Worm (Caenorhabditis elegans): ENCODE results near the gene ZK262.9.

ZK262.9 gene

DNA sequence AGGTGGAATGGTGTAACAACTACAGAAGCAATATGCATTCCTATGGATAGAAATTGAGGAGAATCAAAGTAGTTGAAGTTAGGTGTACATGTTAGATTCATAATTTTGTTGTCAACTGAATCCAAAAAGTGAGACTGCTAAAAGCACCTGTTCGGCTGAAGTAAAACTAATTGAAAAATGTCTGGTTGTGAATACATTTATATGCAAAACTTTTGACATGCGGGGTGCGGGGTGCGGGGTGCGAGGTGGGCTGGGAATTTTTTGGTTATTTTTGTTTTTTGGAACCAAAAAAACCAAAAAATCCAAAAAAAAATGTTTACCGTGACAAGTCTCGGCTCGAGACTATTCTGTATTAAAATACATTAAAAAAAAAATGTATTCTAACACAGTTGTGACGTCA, 29.4 kb upstream of the ZK262.9 start, which contains the start of gene srh-207:
Gene srh-207, minus strand, starts transcription at position 101 of the 400 bp plus-strand sequence.
- TF ChIP-seq somi-1 (GFP tag; optimal IDR thresholded peaks at IDR 0.05), result no peak
- no peak for TF ChIP-seq F22D6.2 (tag; optimal IDR thresholded peaks at IDR 0.05)
- no peak for TF ChIP-seq egl-44 (GFP tag; IDR thresholded peaks at IDR 0.05)

DNA sequence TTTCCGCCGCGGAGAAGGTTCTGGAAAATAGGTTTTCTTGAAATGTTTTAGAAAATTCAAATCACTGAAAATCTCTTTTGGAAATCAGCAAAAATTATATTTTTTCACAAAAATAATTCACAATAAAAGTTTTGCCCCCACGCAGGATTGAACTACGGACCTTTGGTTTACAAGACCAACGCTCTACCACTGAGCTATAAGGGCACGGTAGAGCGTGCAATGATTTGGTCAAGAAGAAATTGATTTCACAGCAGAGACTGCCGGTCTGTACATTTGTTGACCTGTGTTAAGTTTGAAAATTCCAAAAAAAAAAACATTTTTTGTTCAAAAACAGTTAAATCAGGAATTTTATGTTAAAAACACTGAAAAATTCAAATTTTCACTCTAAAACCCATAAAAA, 27.2 kb upstream of the ZK262.9 start:
- TF ChIP-seq ceh-100 (GFP tag; IDR thresholded peaks at IDR 0.05) (no peak), C06A6.2 (GFP tag; conservative IDR thresholded peaks at IDR 0.05) (no peak), ceh-40 (GFP tag; IDR thresholded peaks at IDR 0.05) (no peak), rcor-1 (GFP tag; IDR thresholded peaks at IDR 0.05) (peak; percentile 28; the same call in 1 of the 2 replicates), ceh-91 (GFP tag; IDR thresholded peaks at IDR 0.05) (no peak), mes-4 (tag; optimal IDR thresholded peaks at IDR 0.05) (no peak), mcd-1 (GFP tag; IDR thresholded peaks at IDR 0.05) (no peak), attf-3 (GFP tag; conservative IDR thresholded peaks at IDR 0.05) (0 out of 2 replicates have a peak, but pooled peaks have one; percentile 20), ztf-6 (GFP tag; IDR thresholded peaks at IDR 0.05) (no peak), ztf-28 (GFP tag; IDR thresholded peaks at IDR 0.05) (no peak), snpc-1.3 (tag; optimal IDR thresholded peaks at IDR 0.05; ENCODE audit: insufficient read depth) (peak; percentile 79), zim-3 (tag; optimal IDR thresholded peaks at IDR 0.05) (peak; percentile 43), tbp1 (GFP tag; optimal IDR thresholded peaks at IDR 0.05) (peak; percentile 92), tbx-9 (tag; optimal IDR thresholded peaks at IDR 0.05; ENCODE audit: borderline replicate concordance) (no peak), bed-1 (GFP tag; IDR thresholded peaks at IDR 0.05) (no peak), nhr-179 (tag; optimal IDR thresholded peaks at IDR 0.05) (no peak), F55B11.4 (tag; optimal IDR thresholded peaks at IDR 0.05; ENCODE audit: borderline replicate concordance, insufficient read depth) (no peak), ztf-18 (tag; optimal IDR thresholded peaks at IDR 0.05) (peak; percentile 66), atf-7 (tag; optimal IDR thresholded peaks at IDR 0.05) (no peak), dpff-1 (tag; optimal IDR thresholded peaks at IDR 0.05) (no peak), hmg-1.2 (GFP tag; IDR thresholded peaks at IDR 0.05) (peak; percentile 64), nhr-90 (tag; optimal IDR thresholded peaks at IDR 0.05) (peak; percentile 52), Y53F4B.3 (GFP tag; IDR thresholded peaks at IDR 0.05) (no peak; the same call in 1 of the 2 replicates), F49E8.2 (tag; optimal IDR thresholded peaks at IDR 0.05; ENCODE audit: insufficient read depth) (peak; percentile 50), fkh-3 (tag; optimal IDR thresholded peaks at IDR 0.05) (no peak), ceh-27 (GFP tag; optimal IDR thresholded peaks at IDR 0.05) (no peak), ama-1 (optimal IDR thresholded peaks at IDR 0.05) (no peak), ama-1 (GFP tag; optimal IDR thresholded peaks at IDR 0.05) (peak in 1 of 2 experiments; percentile 31), madf-10 (tag; optimal IDR thresholded peaks at IDR 0.05) (peak; percentile 9), egl-18 (GFP tag; IDR thresholded peaks at IDR 0.05) (no peak), dox-1 (GFP tag; IDR thresholded peaks at IDR 0.05) (peak; percentile 51; the same call in 1 of the 2 replicates), hlh-12 (tag; optimal IDR thresholded peaks at IDR 0.05) (peak; percentile 11), lin-26 (GFP tag; IDR thresholded peaks at IDR 0.05) (peak; percentile 79), nhr-80 (tag; optimal IDR thresholded peaks at IDR 0.05) (peak; percentile 2), Y56A3A.18 (GFP tag; IDR thresholded peaks at IDR 0.05) (peak; percentile 77; the same call in 1 of the 2 replicates), lin-54 (GFP tag; optimal IDR thresholded peaks at IDR 0.05) (peak; percentile 19), Y95B8A.8 (GFP tag; IDR thresholded peaks at IDR 0.05) (no peak), madf-6 (GFP tag; IDR thresholded peaks at IDR 0.05) (peak; percentile 60; the same call in 1 of the 2 replicates), Y53G8AR.9 (GFP tag; conservative IDR thresholded peaks at IDR 0.05) (peak; percentile 38; the same call in 1 of the 2 replicates), C17E4.6 (GFP tag; IDR thresholded peaks at IDR 0.05) (peak; percentile 54; the same call in 1 of the 2 replicates), lsl-1 (GFP tag; optimal IDR thresholded peaks at IDR 0.05) (peak; percentile 3), Y67H2A.10 (GFP tag; conservative IDR thresholded peaks at IDR 0.05) (no peak), T26A5.8 (tag; optimal IDR thresholded peaks at IDR 0.05) (peak; percentile 25), hlh-26 (GFP tag; conservative IDR thresholded peaks at IDR 0.05) (no peak)

All from whole organism, young adult.